Worm (Caenorhabditis elegans) whole organism, late embryonic: Measurements from ENCODE around the gene W07G4.1.

Experiments
- ama-1 ChIP-seq: fragments of 150-350 bp; optimal IDR thresholded peaks from 2 replicates; lab custom pipeline; 2014
- eyg-1 ChIP-seq: sonication (generic microtip); optimal IDR thresholded peaks from 2 replicates; lab custom pipeline; 2016; ENCODE audit warnings: missing genotype, missing genetic modification characterization, missing compliant biosample characterization
- ref-2 ChIP-seq: sonication (generic microtip); optimal IDR thresholded peaks from 2 replicates; lab custom pipeline; 2016; ENCODE audit warnings: missing genetic modification characterization, missing compliant biosample characterization
- sox-4 ChIP-seq: sonication (generic microtip); optimal IDR thresholded peaks from 2 replicates; lab custom pipeline; 2017; ENCODE audit warnings: mild to moderate bottlenecking, missing genetic modification characterization, inconsistent platforms, missing compliant biosample characterization
- tbx-2 ChIP-seq: sonication (generic microtip); optimal IDR thresholded peaks from 2 replicates; lab custom pipeline; 2016; ENCODE audit warnings: missing genetic modification characterization, missing compliant biosample characterization
- zip-5 ChIP-seq: sonication (generic microtip); optimal IDR thresholded peaks from 2 replicates; lab custom pipeline; 2016; ENCODE audit warnings: missing genetic modification characterization, missing compliant biosample characterization

- TF ChIP-seq ama-1 (lab: Kevin White, UChicago) = no peak
- TF ChIP-seq eyg-1 (tag; lab: Kevin White, UChicago) = no peak
- TF ChIP-seq ref-2 (tag; lab: Kevin White, UChicago) = no peak
- TF ChIP-seq tbx-2 (tag; lab: Kevin White, UChicago) = no peak
- no peak for TF ChIP-seq sox-4
- TF ChIP-seq zip-5 (tag; lab: Kevin White, UChicago) = no peak
Measured at ce11 chrV:13075432-13075831, 42.1 kb downstream of the W07G4.1 start.
